Fruit fly (Drosophila melanogaster): Measurements from ENCODE around the gene Cow.

The Cow gene

dm6 chr3R:23112680-23113362 is at the start of gene Cow:
Cow (minus strand) TSS chr3R:23112730.
- TF ChIP-seq CG10348 (GFP tag; IDR thresholded peaks at IDR 0.05) (no peak), D1 (tag; optimal IDR thresholded peaks at IDR 0.05) (no peak), CG34367 (tag; optimal IDR thresholded peaks at IDR 0.05) (peak; percentile 34), CG32121 (GFP tag; IDR thresholded peaks at IDR 0.05) (0 out of 2 replicates have a peak, but pooled peaks have one; percentile 39), CG14655 (GFP tag; optimal IDR thresholded peaks at IDR 0.05) (peak; percentile 53), CG4496 (GFP tag; IDR thresholded peaks at IDR 0.05) (peak; percentile 66; the same call in 2 of the 3 replicates), CG9948 (tag; optimal IDR thresholded peaks at IDR 0.05) (peak; percentile 40), Pif1B (GFP tag; optimal IDR thresholded peaks at IDR 0.05) (peak; percentile 14), rn (GFP tag; IDR thresholded peaks at IDR 0.05) (no peak), EcR (GFP tag; optimal IDR thresholded peaks at IDR 0.05) (no peak), fd96Ca (GFP tag; IDR thresholded peaks at IDR 0.05) (peak; percentile 60; the same call in 1 of the 3 replicates), Ets98B (GFP tag; IDR thresholded peaks at IDR 0.05) (peak; percentile 63), gl (tag; optimal IDR thresholded peaks at IDR 0.05) (no peak), CG8301 (tag; optimal IDR thresholded peaks at IDR 0.05) (peak; percentile 45), CG8159 (tag; optimal IDR thresholded peaks at IDR 0.05) (peak; percentile 64), CG15710 (tag; optimal IDR thresholded peaks at IDR 0.05) (peak; percentile 56), Pif1A (GFP tag; optimal IDR thresholded peaks at IDR 0.05) (peak; percentile 23), CG17806 (tag; optimal IDR thresholded peaks at IDR 0.05) (peak; percentile 29), Snoo (tag; optimal IDR thresholded peaks at IDR 0.05) (no peak), CG13204 (GFP tag; optimal IDR thresholded peaks at IDR 0.05) (no peak), CG12605 (GFP tag; IDR thresholded peaks at IDR 0.05) (no peak)

dm6 chr3R:23161288-23161870 is 48.8 kb upstream of the Cow start, which contains the start of gene CG13829:
CG13829 (minus strand) TSS chr3R:23161338.
- TF ChIP-seq CG17806 (tag; optimal IDR thresholded peaks at IDR 0.05) (no peak), CG4496 (GFP tag; IDR thresholded peaks at IDR 0.05) (no peak), CG12605 (GFP tag; IDR thresholded peaks at IDR 0.05) (no peak), Snoo (tag; optimal IDR thresholded peaks at IDR 0.05) (no peak)

dm6 chr3R:23159289-23159956 is 46.9 kb upstream of the Cow start, which contains the start of gene VhaAC39-2:
VhaAC39-2 (minus strand) TSS chr3R:23159316.
- TF ChIP-seq Ets98B (GFP tag; IDR thresholded peaks at IDR 0.05) (no peak), CG12605 (GFP tag; IDR thresholded peaks at IDR 0.05) (peak; percentile 63; the same call in 1 of the 2 replicates)

- TF ChIP-seq gl (tag; optimal IDR thresholded peaks at IDR 0.05) (no peak), CG8159 (tag; optimal IDR thresholded peaks at IDR 0.05) (no peak), rn (GFP tag; IDR thresholded peaks at IDR 0.05) (no peak)
Observed at dm6 chr3R:23157664-23158151, 45.2 kb upstream of the Cow start, which contains the start of gene unk. unk (minus strand) TSS chr3R:23157862.

- TF ChIP-seq rn (GFP tag; IDR thresholded peaks at IDR 0.05) (no peak), CG32121 (GFP tag; IDR thresholded peaks at IDR 0.05) (peak; percentile 38; the same call in 1 of the 2 replicates), CG15710 (tag; optimal IDR thresholded peaks at IDR 0.05) (peak; percentile 16), CG14655 (GFP tag; optimal IDR thresholded peaks at IDR 0.05) (no peak), gl (tag; optimal IDR thresholded peaks at IDR 0.05) (peak; percentile 54), CG34367 (tag; optimal IDR thresholded peaks at IDR 0.05) (peak; percentile 26), EcR (GFP tag; optimal IDR thresholded peaks at IDR 0.05) (peak; percentile 98), Ets98B (GFP tag; IDR thresholded peaks at IDR 0.05) (no peak; the same call in 1 of the 2 replicates), Snoo (tag; optimal IDR thresholded peaks at IDR 0.05) (peak; percentile 38), CG13204 (GFP tag; optimal IDR thresholded peaks at IDR 0.05) (peak; percentile 54), CG4496 (GFP tag; IDR thresholded peaks at IDR 0.05) (peak; percentile 71; the same call in 2 of the 3 replicates), CG8301 (tag; optimal IDR thresholded peaks at IDR 0.05) (peak; percentile 40), CG12605 (GFP tag; IDR thresholded peaks at IDR 0.05) (peak; percentile 67)
Observed at dm6 chr3R:23156865-23157515, 44.5 kb upstream of the Cow start.

- no peak for TF ChIP-seq gl (tag; optimal IDR thresholded peaks at IDR 0.05)
- TF ChIP-seq Pif1A (GFP tag; optimal IDR thresholded peaks at IDR 0.05), result no peak
- TF ChIP-seq D1 (tag; optimal IDR thresholded peaks at IDR 0.05), result no peak
- no peak for TF ChIP-seq CG12605 (GFP tag; IDR thresholded peaks at IDR 0.05)
- TF ChIP-seq CG14655 (GFP tag; optimal IDR thresholded peaks at IDR 0.05), result no peak
- TF ChIP-seq CG4496 (GFP tag; IDR thresholded peaks at IDR 0.05), result no peak
- no peak for TF ChIP-seq CG15710 (tag; optimal IDR thresholded peaks at IDR 0.05)
- TF ChIP-seq rn (GFP tag; IDR thresholded peaks at IDR 0.05), result no peak
- no peak for TF ChIP-seq CG9948 (tag; optimal IDR thresholded peaks at IDR 0.05)
- no peak for TF ChIP-seq CG8301 (tag; optimal IDR thresholded peaks at IDR 0.05)
- no peak for TF ChIP-seq Pif1B (GFP tag; optimal IDR thresholded peaks at IDR 0.05)
- no peak for TF ChIP-seq Ets98B (GFP tag; IDR thresholded peaks at IDR 0.05)
- TF ChIP-seq CG34367 (tag; optimal IDR thresholded peaks at IDR 0.05), result no peak
- no peak for TF ChIP-seq CG32121 (GFP tag; IDR thresholded peaks at IDR 0.05)
- no peak for TF ChIP-seq CG13204 (GFP tag; optimal IDR thresholded peaks at IDR 0.05)
- TF ChIP-seq Snoo (tag; optimal IDR thresholded peaks at IDR 0.05), result no peak
- no peak for TF ChIP-seq fd96Ca (GFP tag; IDR thresholded peaks at IDR 0.05)
- no peak for TF ChIP-seq CG17806 (tag; optimal IDR thresholded peaks at IDR 0.05)
- no peak for TF ChIP-seq CG8159 (tag; optimal IDR thresholded peaks at IDR 0.05)
Observed at dm6 chr3R:23156347-23156864, 43.9 kb upstream of the Cow start.

All from whole organism, pupa.